Worm (Caenorhabditis elegans) whole organism, late embryonic: Measurements from ENCODE around the gene grl-4.

ENCODE experiments used
- ama-1 ChIP-seq: fragments of 150-350 bp; optimal IDR thresholded peaks from 2 replicates; lab custom pipeline; 2014
- ceh-6 ChIP-seq: fragments of 200-800 bp; sonication (Bioruptor generic); optimal IDR thresholded peaks from 2 replicates; lab custom pipeline; 2018; ENCODE audit warnings: mild to moderate bottlenecking, missing genetic modification characterization, missing compliant biosample characterization
- elt-2 ChIP-seq: sonication (generic microtip); optimal IDR thresholded peaks from 2 replicates; lab custom pipeline; 2016; ENCODE audit warnings: missing genetic modification reagents, missing genetic modification characterization, missing compliant biosample characterization
- gmeb-2 ChIP-seq: sonication (generic microtip); optimal IDR thresholded peaks from 2 replicates; lab custom pipeline; 2016; ENCODE audit warnings: missing genetic modification characterization, inconsistent platforms, missing compliant biosample characterization
- madf-2 ChIP-seq: sonication (generic microtip); optimal IDR thresholded peaks from 2 replicates; lab custom pipeline; 2017; ENCODE audit warnings: missing genetic modification characterization, missing compliant biosample characterization
- nfya-1 ChIP-seq: sonication (generic microtip); optimal IDR thresholded peaks from 2 replicates; lab custom pipeline; 2017; ENCODE audit warnings: missing genetic modification characterization, mild to moderate bottlenecking, missing compliant biosample characterization, antibody characterized with exemption, moderate library complexity
- nhr-11 ChIP-seq: fragments of 150-350 bp; optimal IDR thresholded peaks from 2 replicates; lab custom pipeline; 2014; ENCODE audit warnings: missing biosample characterization, missing genetic modification characterization
- pha-4 ChIP-seq: fragments of 150-350 bp; optimal IDR thresholded peaks from 2 replicates; lab custom pipeline; 2018; ENCODE audit warnings: missing biosample characterization, missing genetic modification reagents, missing genetic modification characterization

- no peak for TF ChIP-seq elt-2 (tag; lab: Kevin White, UChicago)
- TF ChIP-seq ama-1 (lab: Kevin White, UChicago): no peak
- no peak for TF ChIP-seq nhr-11 (tag; lab: Kevin White, UChicago)
- TF ChIP-seq gmeb-2 (tag; lab: Kevin White, UChicago): no peak
- no peak for TF ChIP-seq pha-4 (tag; lab: Kevin White, UChicago)
- TF ChIP-seq nfya-1 (tag; lab: Kevin White, UChicago): no peak
- TF ChIP-seq madf-2: no peak
- TF ChIP-seq ceh-6 (GFP tag; lab: Kevin White, UChicago): no peak
Measured at ce11 chrIV:7324913-7325312, 14.4 kb upstream of the grl-4 start.
